Worm (Caenorhabditis elegans) whole organism, late embryonic: Measurements from ENCODE around the gene nhr-46.

ENCODE experiments used
- C08G9.2 ChIP-seq: sonication (generic microtip); optimal IDR thresholded peaks from 2 replicates; lab custom pipeline; 2016; ENCODE audit warnings: mild to moderate bottlenecking, missing genetic modification characterization, moderate library complexity, missing compliant biosample characterization
- Y22D7AL.16 ChIP-seq: sonication (generic microtip); optimal IDR thresholded peaks from 2 replicates; lab custom pipeline; 2016; ENCODE audit warnings: missing genetic modification characterization, missing compliant biosample characterization
- ama-1 ChIP-seq: fragments of 150-350 bp; optimal IDR thresholded peaks from 2 replicates; lab custom pipeline; 2014
- ceh-14 ChIP-seq: sonication (generic microtip); optimal IDR thresholded peaks from 2 replicates; lab custom pipeline; 2016; ENCODE audit warnings: missing genotype, missing genetic modification characterization, missing compliant biosample characterization
- ceh-22 ChIP-seq: sonication (generic microtip); optimal IDR thresholded peaks from 2 replicates; lab custom pipeline; 2017; ENCODE audit warnings: missing biosample characterization, missing genetic modification characterization
- ceh-34 ChIP-seq: sonication (generic microtip); optimal IDR thresholded peaks from 2 replicates; lab custom pipeline; 2016; ENCODE audit warnings: mild to moderate bottlenecking, missing genetic modification characterization, missing compliant biosample characterization
- ceh-45 ChIP-seq: fragments of 200-800 bp; sonication (Bioruptor generic); IDR thresholded peaks from 2 replicates; pipeline ENCODE4 v1.3.6; 2022; ENCODE audit warnings: missing genetic modification reagents, missing genetic modification characterization, missing compliant biosample characterization
- che-1 ChIP-seq: sonication (generic microtip); optimal IDR thresholded peaks from 2 replicates; lab custom pipeline; 2016; ENCODE audit warnings: mild to moderate bottlenecking, missing genetic modification characterization, missing compliant biosample characterization
- dve-1 ChIP-seq: sonication (generic microtip); optimal IDR thresholded peaks from 2 replicates; lab custom pipeline; 2017; ENCODE audit warnings: antibody characterized with exemption, mild to moderate bottlenecking, missing genetic modification characterization, missing compliant biosample characterization
- elt-4 ChIP-seq: sonication (generic microtip); optimal IDR thresholded peaks from 2 replicates; lab custom pipeline; 2016; ENCODE audit warnings: missing genetic modification characterization, missing compliant biosample characterization
- fax-1 ChIP-seq: sonication (generic microtip); optimal IDR thresholded peaks from 2 replicates; lab custom pipeline; 2016; ENCODE audit warnings: missing genotype, missing genetic modification characterization, missing compliant biosample characterization
- fkh-6 ChIP-seq: sonication (generic microtip); optimal IDR thresholded peaks from 2 replicates; lab custom pipeline; 2016; ENCODE audit warnings: missing genetic modification characterization, missing compliant biosample characterization
- gmeb-2 ChIP-seq: sonication (generic microtip); optimal IDR thresholded peaks from 2 replicates; lab custom pipeline; 2016; ENCODE audit warnings: missing genetic modification characterization, inconsistent platforms, missing compliant biosample characterization
- hlh-13 ChIP-seq: fragments of 200-800 bp; sonication (Bioruptor generic); optimal IDR thresholded peaks from 2 replicates; lab custom pipeline; 2018; ENCODE audit warnings: mild to moderate bottlenecking, missing genetic modification characterization, missing compliant biosample characterization
- hlh-30 ChIP-seq: sonication (generic microtip); optimal IDR thresholded peaks from 2 replicates; lab custom pipeline; 2017; ENCODE audit warnings: antibody characterized with exemption, missing genetic modification characterization, missing compliant biosample characterization; ENCODE audit not compliant: insufficient read depth
- hlh-6 ChIP-seq: sonication (generic microtip); optimal IDR thresholded peaks from 2 replicates; lab custom pipeline; 2016; ENCODE audit warnings: missing genotype, missing genetic modification characterization, missing compliant biosample characterization
- madf-2 ChIP-seq: sonication (generic microtip); optimal IDR thresholded peaks from 2 replicates; lab custom pipeline; 2017; ENCODE audit warnings: missing genetic modification characterization, missing compliant biosample characterization
- mec-3 ChIP-seq: sonication (generic microtip); optimal IDR thresholded peaks from 2 replicates; lab custom pipeline; 2016; ENCODE audit warnings: borderline replicate concordance, missing genetic modification characterization, missing compliant biosample characterization
- nfya-1 ChIP-seq: sonication (generic microtip); optimal IDR thresholded peaks from 2 replicates; lab custom pipeline; 2017; ENCODE audit warnings: missing genetic modification characterization, mild to moderate bottlenecking, missing compliant biosample characterization, antibody characterized with exemption, moderate library complexity
- nhr-11 ChIP-seq: fragments of 150-350 bp; optimal IDR thresholded peaks from 2 replicates; lab custom pipeline; 2014; ENCODE audit warnings: missing biosample characterization, missing genetic modification characterization
- pha-2 ChIP-seq: sonication (generic microtip); optimal IDR thresholded peaks from 2 replicates; lab custom pipeline; 2017; ENCODE audit warnings: mild to moderate bottlenecking, missing genetic modification characterization, missing compliant biosample characterization
- pqm-1 ChIP-seq: sonication (generic microtip); optimal IDR thresholded peaks from 2 replicates; lab custom pipeline; 2016; ENCODE audit warnings: missing genetic modification characterization, missing compliant biosample characterization
- pros-1 ChIP-seq: fragments of 150-350 bp; optimal IDR thresholded peaks from 2 replicates; lab custom pipeline; 2014; ENCODE audit warnings: missing biosample characterization, missing genetic modification reagents, missing genetic modification characterization
- sdc-2 ChIP-seq: sonication (generic microtip); optimal IDR thresholded peaks from 2 replicates; lab custom pipeline; 2016; ENCODE audit warnings: missing genotype, missing genetic modification characterization, missing compliant biosample characterization
- sox-2 ChIP-seq: fragments of 200-800 bp; sonication (Bioruptor generic); IDR thresholded peaks from 2 replicates; pipeline ENCODE4 v1.3.6; 2022; ENCODE audit warnings: missing genetic modification reagents, missing genetic modification characterization, missing compliant biosample characterization
- syd-9 ChIP-seq: sonication (generic microtip); optimal IDR thresholded peaks from 2 replicates; lab custom pipeline; 2016; ENCODE audit warnings: mild to moderate bottlenecking, missing genetic modification characterization, moderate library complexity, missing compliant biosample characterization
- tbx-2 ChIP-seq: sonication (generic microtip); optimal IDR thresholded peaks from 2 replicates; lab custom pipeline; 2016; ENCODE audit warnings: missing genetic modification characterization, missing compliant biosample characterization
- tbx-7 ChIP-seq: sonication (generic microtip); optimal IDR thresholded peaks from 2 replicates; lab custom pipeline; 2016; ENCODE audit warnings: missing genotype, missing genetic modification characterization, missing compliant biosample characterization
- ttx-3 ChIP-seq: sonication (generic microtip); optimal IDR thresholded peaks from 2 replicates; lab custom pipeline; 2016; ENCODE audit warnings: missing genetic modification reagents, missing genetic modification characterization, missing compliant biosample characterization
- unc-3 ChIP-seq, 2 experiments: fragments of 200-800 bp in 1 of 2; sonication (Bioruptor generic) in 1 of 2; sonication (generic microtip) in 1 of 2; conservative IDR thresholded peaks in 1 of 2; optimal IDR thresholded peaks in 1 of 2; 2 replicates each; pipeline versions ENCODE4 v1.3.6 to Lab custom; 2016 to 2022; ENCODE audit warnings: missing compliant biosample characterization in 2 of 2, missing genetic modification characterization in 2 of 2, missing genetic modification reagents in 1 of 2
- unc-55 ChIP-seq: sonication (generic microtip); optimal IDR thresholded peaks from 2 replicates; lab custom pipeline; 2017; ENCODE audit warnings: missing biosample characterization, missing genetic modification reagents, missing genetic modification characterization
- unc-86 ChIP-seq: sonication (generic microtip); optimal IDR thresholded peaks from 2 replicates; lab custom pipeline; 2016; ENCODE audit warnings: missing genetic modification characterization, missing compliant biosample characterization

nhr-46 gene

ce11 chrIV:5778342-5778741 is 20.7 kb upstream of the nhr-46 start:
- TF ChIP-seq nfya-1 (tag; lab: Kevin White, UChicago) (no peak), ceh-14 (tag; lab: Kevin White, UChicago) (no peak), fax-1 (tag; lab: Kevin White, UChicago) (no peak)

ce11 chrIV:5766804-5767203 is 9.1 kb upstream of the nhr-46 start:
- TF ChIP-seq unc-3 (GFP tag; conservative IDR thresholded peaks at IDR 0.05; lab: Robert Waterston, UW) = no peak
- TF ChIP-seq unc-3 (tag; optimal IDR thresholded peaks at IDR 0.05; lab: Kevin White, UChicago) = no peak
- TF ChIP-seq dve-1 (tag; lab: Kevin White, UChicago) = no peak
- no peak for TF ChIP-seq unc-86 (tag; lab: Kevin White, UChicago)
- TF ChIP-seq ama-1 (lab: Kevin White, UChicago) = no peak

ce11 chrIV:5765652-5766051 is 8.0 kb upstream of the nhr-46 start:
- TF ChIP-seq nhr-11 (no peak), fkh-6 (no peak), ceh-34 (no peak), pqm-1 (no peak), gmeb-2 (tag; lab: Kevin White, UChicago) (no peak), elt-4 (tag; lab: Kevin White, UChicago) (no peak)

ce11 chrIV:5764392-5764791 is 6.7 kb upstream of the nhr-46 start:
- TF ChIP-seq tbx-2 (no peak), hlh-30 (tag; lab: Kevin White, UChicago) (no peak), pros-1 (tag; lab: Kevin White, UChicago) (no peak), hlh-13 (no peak), hlh-6 (tag; lab: Kevin White, UChicago) (no peak), ttx-3 (tag; lab: Kevin White, UChicago) (no peak), sox-2 (GFP tag; lab: Robert Waterston, UW) (no peak)

- TF ChIP-seq che-1 (tag; lab: Kevin White, UChicago) (no peak), sdc-2 (tag; lab: Kevin White, UChicago) (no peak), hlh-30 (tag; lab: Kevin White, UChicago) (no peak)
Observed at ce11 chrIV:5762770-5763169, 5.1 kb upstream of the nhr-46 start.

ce11 chrIV:5761211-5761907 is 3.7 kb upstream of the nhr-46 start:
- TF ChIP-seq mec-3 (tag; lab: Kevin White, UChicago) (no peak), pha-2 (tag; lab: Kevin White, UChicago) (no peak), tbx-7 (tag; lab: Kevin White, UChicago) (no peak), madf-2 (tag; lab: Kevin White, UChicago) (no peak), che-1 (tag; lab: Kevin White, UChicago) (no peak), unc-55 (no peak), ceh-45 (no peak), Y22D7AL.16 (tag; lab: Kevin White, UChicago) (no peak), ceh-22 (tag; lab: Kevin White, UChicago) (no peak)

- TF ChIP-seq ttx-3 (tag; lab: Kevin White, UChicago) (no peak), fkh-6 (no peak), ceh-22 (tag; lab: Kevin White, UChicago) (no peak), C08G9.2 (tag; lab: Kevin White, UChicago) (no peak), syd-9 (tag; lab: Kevin White, UChicago) (no peak)
- TF ChIP-seq, all 69 proteins: peak for 0
Observed at ce11 chrIV:5760656-5761055, 3.0 kb upstream of the nhr-46 start.
